Worm (Caenorhabditis elegans) whole organism, late embryonic: ENCODE measurements around the gene ceh-84.

Experiments
- T23F11.4 ChIP-seq: fragments of 200-800 bp; sonication (Bioruptor generic); optimal IDR thresholded peaks from 2 replicates; lab custom pipeline; 2018; ENCODE audit warnings: mild to moderate bottlenecking, missing genetic modification characterization, missing compliant biosample characterization
- ama-1 ChIP-seq: fragments of 150-350 bp; optimal IDR thresholded peaks from 2 replicates; lab custom pipeline; 2014
- ceh-31 ChIP-seq: sonication (generic microtip); optimal IDR thresholded peaks from 2 replicates; lab custom pipeline; 2016; ENCODE audit warnings: missing genetic modification characterization, missing compliant biosample characterization
- ceh-9 ChIP-seq: sonication (generic microtip); optimal IDR thresholded peaks from 2 replicates; lab custom pipeline; 2016; ENCODE audit warnings: mild to moderate bottlenecking, missing genetic modification characterization, inconsistent platforms, missing compliant biosample characterization
- elt-2 ChIP-seq: sonication (generic microtip); optimal IDR thresholded peaks from 2 replicates; lab custom pipeline; 2016; ENCODE audit warnings: missing genetic modification reagents, missing genetic modification characterization, missing compliant biosample characterization
- pha-4 ChIP-seq: fragments of 150-350 bp; optimal IDR thresholded peaks from 2 replicates; lab custom pipeline; 2018; ENCODE audit warnings: missing biosample characterization, missing genetic modification reagents, missing genetic modification characterization
- pqm-1 ChIP-seq: sonication (generic microtip); optimal IDR thresholded peaks from 2 replicates; lab custom pipeline; 2016; ENCODE audit warnings: missing genetic modification characterization, missing compliant biosample characterization
- sdc-2 ChIP-seq: sonication (generic microtip); optimal IDR thresholded peaks from 2 replicates; lab custom pipeline; 2016; ENCODE audit warnings: missing genotype, missing genetic modification characterization, missing compliant biosample characterization
- tbx-2 ChIP-seq: sonication (generic microtip); optimal IDR thresholded peaks from 2 replicates; lab custom pipeline; 2016; ENCODE audit warnings: missing genetic modification characterization, missing compliant biosample characterization
- unc-3 ChIP-seq, 2 experiments: fragments of 200-800 bp in 1 of 2; sonication (Bioruptor generic) in 1 of 2; sonication (generic microtip) in 1 of 2; conservative IDR thresholded peaks in 1 of 2; optimal IDR thresholded peaks in 1 of 2; 2 replicates each; pipeline versions ENCODE4 v1.3.6 to Lab custom; 2016 to 2022; ENCODE audit warnings: missing compliant biosample characterization in 2 of 2, missing genetic modification characterization in 2 of 2, missing genetic modification reagents in 1 of 2
- unc-42 ChIP-seq: sonication (generic microtip); optimal IDR thresholded peaks from 2 replicates; lab custom pipeline; 2016; ENCODE audit warnings: missing genotype, missing genetic modification characterization, missing compliant biosample characterization
- unc-86 ChIP-seq: sonication (generic microtip); optimal IDR thresholded peaks from 2 replicates; lab custom pipeline; 2016; ENCODE audit warnings: missing genetic modification characterization, missing compliant biosample characterization

DNA sequence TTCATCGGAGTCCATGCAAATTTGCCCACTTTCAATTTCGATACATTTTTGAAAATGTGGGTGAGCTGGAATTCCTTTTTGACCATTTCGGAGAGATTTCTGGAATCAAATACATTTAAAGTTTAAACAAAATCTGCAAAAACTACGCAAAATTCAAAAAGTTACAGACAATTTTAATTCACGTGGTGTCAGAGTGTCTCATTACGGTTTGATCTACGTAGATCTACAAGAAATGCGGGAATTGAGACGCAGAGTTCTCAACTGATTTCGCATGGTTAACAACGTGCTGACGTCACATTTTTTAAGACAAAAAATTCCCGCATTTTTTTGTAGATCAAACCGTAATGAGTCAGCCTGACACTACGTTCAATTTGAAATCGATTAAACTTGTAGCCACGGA, 25.9 kb upstream of the ceh-84 start, which contains the start of gene bath-21:
- TF ChIP-seq pha-4 (no peak), T23F11.4 (GFP tag; lab: Kevin White, UChicago) (no peak), unc-42 (tag; lab: Kevin White, UChicago) (no peak), elt-2 (tag; lab: Kevin White, UChicago) (no peak), ceh-31 (tag; lab: Kevin White, UChicago) (no peak), ama-1 (lab: Kevin White, UChicago) (no peak), unc-86 (tag; lab: Kevin White, UChicago) (no peak), tbx-2 (no peak), sdc-2 (no peak), unc-3 (GFP tag; conservative IDR thresholded peaks at IDR 0.05; lab: Robert Waterston, UW) (no peak), unc-3 (tag; optimal IDR thresholded peaks at IDR 0.05; lab: Kevin White, UChicago) (no peak), ceh-9 (tag; lab: Kevin White, UChicago) (no peak), pqm-1 (tag; lab: Kevin White, UChicago) (no peak)
